Fruit fly (Drosophila melanogaster) Kc167 (cell line): ENCODE measurements around the gene Scgdelta.

Experiments used
- Sin3A ChIP-seq: fragments of >200 bp; optimal IDR thresholded peaks from 2 replicates; lab custom pipeline; 2018; ENCODE audit warnings: missing external identifiers
- insv ChIP-seq: fragments of >200 bp; optimal IDR thresholded peaks from 3 replicates; lab custom pipeline; 2018; ENCODE audit warnings: missing external identifiers
- ttk ChIP-seq: sonication (Bioruptor generic); optimal IDR thresholded peaks from 2 replicates; lab custom pipeline; 2017; ENCODE audit warnings: missing external identifiers

DNA sequence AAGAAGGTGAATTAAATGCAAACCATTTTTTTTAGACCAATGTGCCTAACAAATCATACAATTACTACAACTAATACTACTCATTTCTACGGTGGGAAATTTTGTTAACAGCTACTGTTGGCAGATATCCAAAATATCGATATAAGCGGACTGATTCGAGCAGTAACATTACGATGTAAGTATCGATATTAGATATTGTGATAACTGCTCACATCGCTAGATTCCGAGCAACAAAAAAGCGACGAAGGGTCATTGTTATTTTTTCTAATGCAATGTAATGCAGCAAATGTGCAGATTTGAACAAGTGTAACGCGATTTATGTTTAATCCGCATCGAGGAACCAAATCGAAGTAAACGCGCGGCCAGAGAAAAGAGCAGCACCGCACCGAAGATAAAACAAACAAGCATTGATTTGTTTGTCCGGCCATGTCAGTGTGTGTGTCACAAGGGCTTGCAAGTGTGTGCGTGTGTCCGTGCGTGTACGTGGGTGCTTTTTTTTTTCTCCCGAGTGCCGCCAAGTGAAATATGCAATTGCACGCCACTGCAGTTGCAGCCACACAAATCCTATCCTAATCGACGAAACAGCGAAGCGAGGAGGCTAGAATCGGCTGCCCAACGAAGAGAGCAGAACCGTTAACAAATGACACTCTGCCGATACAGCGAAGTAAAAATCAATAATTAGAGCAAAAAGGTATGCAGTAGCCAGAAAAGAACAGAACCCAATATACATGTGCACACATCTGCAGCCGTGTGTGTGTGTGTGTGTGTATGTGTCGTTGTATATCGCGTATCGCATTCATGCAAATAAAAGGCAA lies 19.9 kb upstream of the Scgdelta start, which contains the start of the genes prage and Adar:
- TF ChIP-seq Sin3A (no peak), insv (no peak), ttk (lab: Kevin White, UChicago) (no peak)
